Worm (Caenorhabditis elegans) whole organism, L1 larva: Measurements from ENCODE around the gene oac-53.
A peak's percentile ranks its signal among the peaks of the same experiment; 100 is the strongest.

Experiments used
- Y116A8C.19 ChIP-seq: sonication (generic microtip); optimal IDR thresholded peaks from 2 replicates; lab custom pipeline; 2016; ENCODE audit warnings: missing compliant biosample characterization, missing genetic modification characterization, borderline replicate concordance
- aha-1 ChIP-seq: fragments of 150-350 bp; optimal IDR thresholded peaks from 2 replicates; lab custom pipeline; 2014; ENCODE audit warnings: missing biosample characterization, missing genetic modification characterization
- ama-1 ChIP-seq: fragments of 150-350 bp; optimal IDR thresholded peaks from 2 replicates; lab custom pipeline; 2014
- blmp-1 ChIP-seq: fragments of 150-350 bp; optimal IDR thresholded peaks from 2 replicates; lab custom pipeline; 2014; ENCODE audit warnings: missing biosample characterization, missing genetic modification characterization
- ceh-8 ChIP-seq: fragments of 200-800 bp; sonication (Bioruptor generic); optimal IDR thresholded peaks from 2 replicates; lab custom pipeline; 2018; ENCODE audit warnings: mild to moderate bottlenecking, missing genetic modification characterization, moderate library complexity, missing compliant biosample characterization
- ceh-82 ChIP-seq, 3 experiments: fragments of 150-350 bp in 1 of 3; sonication (generic microtip) in 2 of 3; optimal IDR thresholded peaks; 2 replicates each; lab custom pipeline; 2014 to 2017; ENCODE audit warnings: missing biosample characterization in 3 of 3, missing genetic modification characterization in 3 of 3
- ceh-90 ChIP-seq: sonication (generic microtip); optimal IDR thresholded peaks from 2 replicates; lab custom pipeline; 2016; ENCODE audit warnings: missing genetic modification characterization, missing compliant biosample characterization
- dpl-1 ChIP-seq, 3 experiments: fragments of 150-350 bp in 2 of 3; sonication (generic microtip) in 1 of 3; optimal IDR thresholded peaks; 2 replicates each; lab custom pipeline; 2014 to 2017; ENCODE audit warnings: missing biosample characterization in 3 of 3, missing genetic modification characterization in 3 of 3, missing genetic modification reagents in 3 of 3
- dsc-1 ChIP-seq: sonication (generic microtip); optimal IDR thresholded peaks from 2 replicates; lab custom pipeline; 2016; ENCODE audit warnings: mild to moderate bottlenecking, missing genetic modification characterization, missing compliant biosample characterization
- efl-1 ChIP-seq, 4 experiments: fragments of 150-350 bp; optimal IDR thresholded peaks in 3 of 4; peaks in 1 of 4; 1 replicate in 1 of 4; 2 replicates in 3 of 4; lab custom pipeline; 2014; ENCODE audit warnings: missing biosample characterization in 2 of 4, missing genetic modification characterization in 2 of 4, missing genetic modification reagents in 2 of 4
- elt-2 ChIP-seq: sonication (generic microtip); optimal IDR thresholded peaks from 2 replicates; lab custom pipeline; 2016; ENCODE audit warnings: missing genetic modification characterization, mild to moderate bottlenecking, inconsistent platforms, missing compliant biosample characterization, missing genetic modification reagents
- elt-3 ChIP-seq, 6 experiments: fragments of 150-350 bp in 1 of 6; sonication (generic microtip); optimal IDR thresholded peaks; 2 replicates each; lab custom pipeline; 2017 to 2018; ENCODE audit warnings: missing biosample characterization in 6 of 6, missing genetic modification characterization in 6 of 6, inconsistent platforms in 1 of 6
- fkh-4 ChIP-seq: sonication (generic microtip); optimal IDR thresholded peaks from 2 replicates; lab custom pipeline; 2016; ENCODE audit warnings: missing compliant biosample characterization, missing genetic modification characterization, borderline replicate concordance
- fkh-8 ChIP-seq: sonication (generic microtip); optimal IDR thresholded peaks from 2 replicates; lab custom pipeline; 2016; ENCODE audit warnings: mild to moderate bottlenecking, missing genetic modification characterization, missing compliant biosample characterization
- hlh-4 ChIP-seq: sonication (generic microtip); optimal IDR thresholded peaks from 2 replicates; lab custom pipeline; 2016; ENCODE audit warnings: mild to moderate bottlenecking, missing genetic modification characterization, missing compliant biosample characterization
- hpl-2 ChIP-seq: fragments of 150-350 bp; optimal IDR thresholded peaks from 2 replicates; lab custom pipeline; 2014; ENCODE audit warnings: missing biosample characterization, missing genetic modification reagents, missing genetic modification characterization
- jun-1 ChIP-seq: fragments of 150-350 bp; optimal IDR thresholded peaks from 2 replicates; lab custom pipeline; 2014; ENCODE audit warnings: missing biosample characterization, missing genetic modification reagents, missing genetic modification characterization
- lin-14 ChIP-seq: fragments of 200-800 bp; sonication (Bioruptor generic); optimal IDR thresholded peaks from 2 replicates; lab custom pipeline; 2018; ENCODE audit warnings: mild to moderate bottlenecking, missing genetic modification characterization, moderate library complexity, missing compliant biosample characterization
- lin-35 ChIP-seq, 2 experiments: fragments of 150-350 bp; optimal IDR thresholded peaks; 2 replicates each; lab custom pipeline; 2014; ENCODE audit warnings: missing biosample characterization in 2 of 2, missing genetic modification characterization in 2 of 2, missing genetic modification reagents in 2 of 2
- lsy-2 ChIP-seq, 2 experiments: fragments of 150-350 bp; optimal IDR thresholded peaks; 2 replicates each; lab custom pipeline; 2014; ENCODE audit warnings: missing biosample characterization in 2 of 2, missing genetic modification characterization in 2 of 2
- mab-9 ChIP-seq: fragments of 200-800 bp; sonication (Bioruptor generic); IDR thresholded peaks from 2 replicates; pipeline ENCODE4 v1.3.6; 2022; ENCODE audit warnings: missing genetic modification reagents, missing genetic modification characterization, missing compliant biosample characterization
- mdl-1 ChIP-seq, 2 experiments: fragments of 150-350 bp; optimal IDR thresholded peaks; 2 replicates each; lab custom pipeline; 2014 to 2017; ENCODE audit warnings: missing biosample characterization in 2 of 2, missing genetic modification characterization in 2 of 2, inconsistent platforms in 1 of 2
- mep-1 ChIP-seq: fragments of 150-350 bp; optimal IDR thresholded peaks from 2 replicates; lab custom pipeline; 2014; ENCODE audit warnings: missing biosample characterization, missing genetic modification characterization
- nhr-11 ChIP-seq: fragments of 150-350 bp; optimal IDR thresholded peaks from 2 replicates; lab custom pipeline; 2014; ENCODE audit warnings: missing biosample characterization, missing genetic modification characterization
- nhr-12 ChIP-seq: sonication (generic microtip); optimal IDR thresholded peaks from 2 replicates; lab custom pipeline; 2017; ENCODE audit warnings: missing biosample characterization, missing genetic modification characterization
- nhr-19 ChIP-seq: fragments of 200-800 bp; sonication (Bioruptor generic); conservative IDR thresholded peaks from 2 replicates; pipeline ENCODE4 v1.3.6; 2022; ENCODE audit warnings: missing genetic modification characterization, missing compliant biosample characterization
- nhr-20 ChIP-seq: sonication (generic microtip); optimal IDR thresholded peaks from 2 replicates; lab custom pipeline; 2016; ENCODE audit warnings: mild to moderate bottlenecking, missing genetic modification characterization, missing compliant biosample characterization
- nhr-237 ChIP-seq: fragments of 150-350 bp; optimal IDR thresholded peaks from 2 replicates; lab custom pipeline; 2014; ENCODE audit warnings: missing biosample characterization, missing genetic modification characterization
- nhr-71 ChIP-seq: sonication (generic microtip); optimal IDR thresholded peaks from 2 replicates; lab custom pipeline; 2016; ENCODE audit warnings: mild to moderate bottlenecking, missing genetic modification characterization, moderate library complexity, missing compliant biosample characterization
- nhr-76 ChIP-seq: sonication (generic microtip); optimal IDR thresholded peaks from 2 replicates; lab custom pipeline; 2017; ENCODE audit warnings: missing biosample characterization, missing genetic modification characterization
- nhr-85 ChIP-seq: sonication (generic microtip); peaks from one replicate; lab custom pipeline; 2016; ENCODE audit warnings: missing genetic modification characterization, inconsistent platforms, missing compliant biosample characterization
- nhr-90 ChIP-seq: sonication (generic microtip); optimal IDR thresholded peaks from 2 replicates; lab custom pipeline; 2016; ENCODE audit warnings: mild to moderate bottlenecking, missing genetic modification characterization, missing compliant biosample characterization; ENCODE audit not compliant: poor library complexity
- rnt-1 ChIP-seq: sonication (generic microtip); optimal IDR thresholded peaks from 2 replicates; lab custom pipeline; 2016; ENCODE audit warnings: mild to moderate bottlenecking, missing genetic modification characterization, moderate library complexity, missing compliant biosample characterization
- snu-23 ChIP-seq: sonication (generic microtip); optimal IDR thresholded peaks from 2 replicates; lab custom pipeline; 2016; ENCODE audit warnings: missing genetic modification characterization, missing compliant biosample characterization
- sox-4 ChIP-seq: sonication (generic microtip); optimal IDR thresholded peaks from 2 replicates; lab custom pipeline; 2016; ENCODE audit warnings: missing genetic modification characterization, missing compliant biosample characterization
- sup-37 ChIP-seq: fragments of 200-800 bp; sonication (Bioruptor generic); optimal IDR thresholded peaks from 2 replicates; lab custom pipeline; 2018; ENCODE audit warnings: mild to moderate bottlenecking, missing genetic modification characterization, missing compliant biosample characterization
- swsn-7 ChIP-seq: sonication (generic microtip); optimal IDR thresholded peaks from 2 replicates; lab custom pipeline; 2016; ENCODE audit warnings: missing genetic modification characterization, missing compliant biosample characterization
- unc-62 ChIP-seq: fragments of 150-350 bp; optimal IDR thresholded peaks from 2 replicates; lab custom pipeline; 2014; ENCODE audit warnings: missing biosample characterization, missing genetic modification reagents, missing genetic modification characterization
- unc-98 ChIP-seq: fragments of 200-800 bp; sonication (Bioruptor generic); IDR thresholded peaks from 2 replicates; pipeline ENCODE4 v1.3.6; 2022; ENCODE audit warnings: missing genetic modification characterization, missing compliant biosample characterization

The oac-53 gene

ce11 chrV:16599835-16600234 is 27.9 kb downstream of the oac-53 start:
- TF ChIP-seq mep-1: no peak
- peak; percentile 10 for TF ChIP-seq dsc-1 (tag; lab: Kevin White, UChicago)

ce11 chrV:16598437-16598836 is 29.3 kb downstream of the oac-53 start:
- no peak for TF ChIP-seq hlh-4 (tag; lab: Kevin White, UChicago)
- peak; percentile 47 for TF ChIP-seq nhr-71 (tag; lab: Kevin White, UChicago)
- peak in 1 of 2 experiments; percentile 54 for TF ChIP-seq mdl-1 (tag; optimal IDR thresholded peaks at IDR 0.05; lab: Kevin White, UChicago)
- TF ChIP-seq rnt-1 (tag; lab: Kevin White, UChicago): peak; percentile 65
- no peak for TF ChIP-seq sup-37
- TF ChIP-seq blmp-1 (tag; lab: Kevin White, UChicago): no peak
- peak; percentile 84 for TF ChIP-seq dsc-1 (tag; lab: Kevin White, UChicago)
- TF ChIP-seq lin-35 (GFP tag; optimal IDR thresholded peaks at IDR 0.05; lab: Kevin White, UChicago): no peak
- peak; percentile 8 to 33 for TF ChIP-seq lsy-2 (tag; optimal IDR thresholded peaks at IDR 0.05; lab: Kevin White, UChicago)
- no peak for TF ChIP-seq mab-9 (GFP tag; lab: Robert Waterston, UW)
- peak; percentile 73 for TF ChIP-seq fkh-4 (tag; lab: Kevin White, UChicago)
- TF ChIP-seq unc-98: peak; percentile 33; the same call in 1 of the 2 replicates
- no peak for TF ChIP-seq nhr-76 (tag; lab: Kevin White, UChicago)
- TF ChIP-seq ceh-8 (GFP tag; lab: Kevin White, UChicago): no peak
- peak; percentile 66 for TF ChIP-seq nhr-19 (GFP tag; lab: Robert Waterston, UW)
- no peak for TF ChIP-seq unc-62
- no peak for TF ChIP-seq Y116A8C.19 (tag; lab: Kevin White, UChicago)
- no peak for TF ChIP-seq nhr-11
- TF ChIP-seq dpl-1 (GFP tag; optimal IDR thresholded peaks at IDR 0.05; lab: Kevin White, UChicago): no peak
- peak; percentile 27 for TF ChIP-seq snu-23
- TF ChIP-seq lin-14 (GFP tag; lab: Kevin White, UChicago): peak; percentile 43
- no peak for TF ChIP-seq elt-2 (tag; lab: Kevin White, UChicago)
- no peak for TF ChIP-seq swsn-7 (tag; lab: Kevin White, UChicago)
- TF ChIP-seq, all 84 proteins: peak for 10

- no peak for TF ChIP-seq nhr-71 (tag; lab: Kevin White, UChicago)
- TF ChIP-seq rnt-1 (tag; lab: Kevin White, UChicago): no peak
- TF ChIP-seq ceh-90 (tag; lab: Kevin White, UChicago): no peak
- peak in 1 of 6 experiments; percentile 19 for TF ChIP-seq elt-3 (tag; optimal IDR thresholded peaks at IDR 0.05; lab: Kevin White, UChicago)
- no peak for TF ChIP-seq ceh-8 (GFP tag; lab: Kevin White, UChicago)
- no peak for TF ChIP-seq hpl-2
- TF ChIP-seq nhr-12 (tag; lab: Kevin White, UChicago): no peak
- TF ChIP-seq fkh-8 (tag; lab: Kevin White, UChicago): no peak
These were observed 31.7 kb downstream of the oac-53 start for ce11 chrV:16596102-16596501.

- no peak for TF ChIP-seq ceh-82 (tag; optimal IDR thresholded peaks at IDR 0.05; lab: Kevin White, UChicago)
- TF ChIP-seq fkh-8 (tag; lab: Kevin White, UChicago): no peak
- peak; percentile 88 for TF ChIP-seq elt-2 (tag; lab: Kevin White, UChicago)
- TF ChIP-seq aha-1 (tag; lab: Kevin White, UChicago): no peak
- peak in 1 of 2 experiments; percentile 27 for TF ChIP-seq lin-35 (GFP tag; optimal IDR thresholded peaks at IDR 0.05; lab: Kevin White, UChicago)
- TF ChIP-seq nhr-19 (GFP tag; lab: Robert Waterston, UW): peak; percentile 16; the same call in 1 of the 2 replicates
- peak; percentile 6 for TF ChIP-seq snu-23
- peak; percentile 23 for TF ChIP-seq nhr-20
- TF ChIP-seq nhr-85 (tag; lab: Kevin White, UChicago): no peak
- peak; percentile 4 for TF ChIP-seq blmp-1 (tag; lab: Kevin White, UChicago)
- peak; percentile 24 for TF ChIP-seq lin-14 (GFP tag; lab: Kevin White, UChicago)
- TF ChIP-seq sox-4 (tag; lab: Kevin White, UChicago): no peak
- peak; percentile 36 for TF ChIP-seq nhr-90
- TF ChIP-seq rnt-1 (tag; lab: Kevin White, UChicago): peak; percentile 37
- TF ChIP-seq ama-1 (lab: Kevin White, UChicago): peak; percentile 88
- TF ChIP-seq efl-1 (optimal IDR thresholded peaks at IDR 0.05; lab: Kevin White, UChicago): no peak
- TF ChIP-seq efl-1 (GFP tag; optimal IDR thresholded peaks at IDR 0.05 in 1 of 2; lab: Kevin White, UChicago): peak in 1 of 2 experiments; percentile 87
- TF ChIP-seq nhr-237 (tag; lab: Kevin White, UChicago): no peak
- TF ChIP-seq jun-1 (tag; lab: Kevin White, UChicago): peak; percentile 18
- peak; percentile 45 for TF ChIP-seq nhr-71 (tag; lab: Kevin White, UChicago)
These were observed 32.5 kb downstream of the oac-53 start, which contains the start of gene cpl-1 for ce11 chrV:16595140-16595791. Gene cpl-1 (minus strand): TSS chrV:16595346.
